Worm (Caenorhabditis elegans): ENCODE measurements around the gene F47B10.6.
A peak's percentile ranks its signal among the peaks of the same experiment; 100 is the strongest.

DNA sequence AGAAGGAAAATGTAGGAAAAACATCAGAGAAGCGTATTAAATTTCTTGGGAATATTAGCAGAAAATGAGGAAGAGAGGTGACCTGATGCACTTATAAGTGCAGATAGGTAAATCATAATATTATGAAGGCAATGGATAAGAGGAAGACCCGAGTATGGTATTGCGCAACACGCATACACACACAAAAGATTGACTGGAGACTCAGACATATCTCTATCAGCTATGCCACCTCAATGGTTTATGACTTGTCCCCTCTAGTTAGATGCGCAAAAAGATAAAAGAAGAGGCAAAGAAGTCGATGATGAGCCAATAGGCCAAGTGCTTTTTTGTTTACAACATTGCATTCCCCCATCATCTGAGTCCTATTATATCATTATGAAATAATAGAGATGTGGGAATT is 43.8 kb downstream of the F47B10.6 start:
- TF ChIP-seq elt-3 (tag; optimal IDR thresholded peaks at IDR 0.05) (no peak), unc-62 (GFP tag; optimal IDR thresholded peaks at IDR 0.05) (peak; percentile 66), ztf-11 (tag; optimal IDR thresholded peaks at IDR 0.05) (no peak), mep-1 (tag; optimal IDR thresholded peaks at IDR 0.05) (no peak), drap-1 (GFP tag; optimal IDR thresholded peaks at IDR 0.05) (no peak), lsy-2 (tag; optimal IDR thresholded peaks at IDR 0.05) (no peak), M03D4.4 (tag; optimal IDR thresholded peaks at IDR 0.05) (no peak), pha-4 (tag; optimal IDR thresholded peaks at IDR 0.05) (no peak), ceh-83 (GFP tag; optimal IDR thresholded peaks at IDR 0.05) (no peak), nhr-28 (tag; optimal IDR thresholded peaks at IDR 0.05) (no peak)
